Worm (Caenorhabditis elegans) whole organism, L4 larva: ENCODE data around the gene nspc-20.
"Not testable (repeated sequence)": the region's sequence is repeated elsewhere in the genome, so short reads cannot be mapped to it uniquely, and the experiment has no call there.

ENCODE experiments used
- Y105C5A.15 ChIP-seq: fragments of 200-800 bp; sonication (Bioruptor generic); IDR thresholded peaks from 2 replicates; pipeline ENCODE4 v1.3.6; 2022; ENCODE audit warnings: missing genetic modification characterization, missing compliant biosample characterization
- Y48G9A.11 ChIP-seq: fragments of 200-800 bp; sonication (Bioruptor generic); IDR thresholded peaks from 2 replicates; pipeline ENCODE4 v1.3.6; 2022; ENCODE audit warnings: missing genetic modification reagents, missing genetic modification characterization, missing compliant biosample characterization
- Y75B8A.6 ChIP-seq: fragments of 200-800 bp; sonication (Bioruptor generic); IDR thresholded peaks from 2 replicates; pipeline ENCODE4 v1.3.6; 2022; ENCODE audit warnings: missing genetic modification reagents, missing genetic modification characterization, missing compliant biosample characterization
- aha-1 ChIP-seq: fragments of 150-350 bp; peaks from one replicate; lab custom pipeline; 2014; ENCODE audit warnings: missing biosample characterization, missing genetic modification characterization
- arid-1 ChIP-seq: fragments of 200-800 bp; sonication (Bioruptor generic); conservative IDR thresholded peaks from 2 replicates; pipeline ENCODE4 v1.3.6; 2022; ENCODE audit warnings: missing genetic modification reagents, missing genetic modification characterization, missing compliant biosample characterization
- ceh-44 ChIP-seq: fragments of 200-800 bp; sonication (Bioruptor generic); IDR thresholded peaks from 2 replicates; pipeline ENCODE4 v1.3.6; 2022; ENCODE audit warnings: missing genetic modification reagents, missing genetic modification characterization, missing compliant biosample characterization
- ces-1 ChIP-seq: fragments of 150-350 bp; sonication (generic microtip); optimal IDR thresholded peaks from 4 replicates; lab custom pipeline; 2014; ENCODE audit warnings: missing biosample characterization, missing genetic modification reagents, missing genetic modification characterization
- daf-16 ChIP-seq, 3 experiments: sonication (generic microtip); optimal IDR thresholded peaks; 2 replicates each; lab custom pipeline; 2016 to 2017; ENCODE audit warnings: missing genetic modification characterization in 3 of 3, missing genetic modification reagents in 3 of 3, mild to moderate bottlenecking in 2 of 3, missing compliant biosample characterization in 2 of 3, missing biosample characterization in 1 of 3, moderate library complexity in 1 of 3
- dmd-6 ChIP-seq: fragments of 200-800 bp; sonication (Bioruptor generic); IDR thresholded peaks from 2 replicates; pipeline ENCODE4 v1.3.6; 2022; ENCODE audit warnings: missing genetic modification reagents, missing genetic modification characterization, missing compliant biosample characterization
- dpl-1 ChIP-seq: fragments of 150-350 bp; optimal IDR thresholded peaks from 2 replicates; lab custom pipeline; 2014; ENCODE audit warnings: missing biosample characterization, missing genetic modification reagents, missing genetic modification characterization
- dve-1 ChIP-seq: sonication (generic microtip); optimal IDR thresholded peaks from 2 replicates; lab custom pipeline; 2017; ENCODE audit warnings: antibody characterized with exemption, mild to moderate bottlenecking, missing genetic modification characterization, missing compliant biosample characterization; ENCODE audit not compliant: insufficient read depth
- fos-1 ChIP-seq: fragments of 150-350 bp; optimal IDR thresholded peaks from 2 replicates; lab custom pipeline; 2014; ENCODE audit warnings: missing biosample characterization, missing genetic modification characterization
- gei-8 ChIP-seq: fragments of 200-800 bp; sonication (Bioruptor generic); optimal IDR thresholded peaks from 2 replicates; lab custom pipeline; 2018; ENCODE audit warnings: mild to moderate bottlenecking, missing genetic modification characterization, missing compliant biosample characterization
- hlh-11 ChIP-seq: fragments of 200-800 bp; sonication (Bioruptor generic); optimal IDR thresholded peaks from 2 replicates; lab custom pipeline; 2018; ENCODE audit warnings: mild to moderate bottlenecking, missing genetic modification characterization, missing compliant biosample characterization
- hlh-30 ChIP-seq: sonication (generic microtip); optimal IDR thresholded peaks from 2 replicates; lab custom pipeline; 2017; ENCODE audit warnings: antibody characterized with exemption, mild to moderate bottlenecking, missing genetic modification characterization, missing compliant biosample characterization; ENCODE audit not compliant: insufficient read depth
- lin-1 ChIP-seq: fragments of 200-800 bp; sonication (Bioruptor generic); IDR thresholded peaks from 2 replicates; pipeline ENCODE4 v1.3.6; 2022; ENCODE audit warnings: missing genetic modification reagents, missing genetic modification characterization, missing compliant biosample characterization
- lin-15B ChIP-seq: fragments of 150-350 bp; sonication (generic microtip); optimal IDR thresholded peaks from 3 replicates; lab custom pipeline; 2014; ENCODE audit warnings: missing biosample characterization, missing genetic modification characterization
- lin-38 ChIP-seq: fragments of 200-800 bp; sonication (Bioruptor generic); IDR thresholded peaks from 2 replicates; pipeline ENCODE4 v1.3.6; 2022; ENCODE audit warnings: missing genetic modification reagents, missing genetic modification characterization, missing compliant biosample characterization
- mdt-29 ChIP-seq: fragments of 200-800 bp; sonication (Bioruptor generic); IDR thresholded peaks from 2 replicates; pipeline ENCODE4 v1.3.6; 2022; ENCODE audit warnings: missing genetic modification reagents, missing genetic modification characterization, missing compliant biosample characterization
- mep-1 ChIP-seq: fragments of 150-350 bp; sonication (generic microtip); optimal IDR thresholded peaks from 3 replicates; lab custom pipeline; 2014; ENCODE audit warnings: missing biosample characterization, missing genetic modification characterization
- mxl-2 ChIP-seq: fragments of 200-800 bp; sonication (Bioruptor generic); conservative IDR thresholded peaks from 2 replicates; pipeline ENCODE4 v1.3.6; 2022; ENCODE audit warnings: missing genetic modification reagents, missing genetic modification characterization, missing compliant biosample characterization
- mxl-3 ChIP-seq: fragments of 200-800 bp; sonication (Bioruptor generic); optimal IDR thresholded peaks from 2 replicates; lab custom pipeline; 2018; ENCODE audit warnings: mild to moderate bottlenecking, missing genetic modification characterization, missing compliant biosample characterization
- nhr-10 ChIP-seq: fragments of 150-350 bp; optimal IDR thresholded peaks from 2 replicates; lab custom pipeline; 2014; ENCODE audit warnings: missing biosample characterization, missing genetic modification characterization
- nhr-25 ChIP-seq: sonication (generic microtip); optimal IDR thresholded peaks from 2 replicates; lab custom pipeline; 2017; ENCODE audit warnings: missing genetic modification characterization, mild to moderate bottlenecking, missing compliant biosample characterization, antibody characterized with exemption, moderate library complexity, borderline replicate concordance; ENCODE audit not compliant: insufficient read depth
- nhr-28 ChIP-seq: fragments of 150-350 bp; optimal IDR thresholded peaks from 2 replicates; lab custom pipeline; 2014; ENCODE audit warnings: missing biosample characterization, missing genetic modification characterization
- nhr-41 ChIP-seq: fragments of 200-800 bp; sonication (Bioruptor generic); IDR thresholded peaks from 2 replicates; pipeline ENCODE4 v1.3.6; 2022; ENCODE audit warnings: missing genetic modification reagents, missing genetic modification characterization, missing compliant biosample characterization
- rbr-2 ChIP-seq: sonication (generic microtip); optimal IDR thresholded peaks from 2 replicates; lab custom pipeline; 2016; ENCODE audit warnings: missing genotype, missing genetic modification characterization, missing compliant biosample characterization
- snpc-1.2 ChIP-seq: fragments of 200-800 bp; sonication (Bioruptor generic); IDR thresholded peaks from 2 replicates; pipeline ENCODE4 v1.3.6; 2022; ENCODE audit warnings: missing genetic modification reagents, missing genetic modification characterization, missing compliant biosample characterization
- spr-3 ChIP-seq: fragments of 200-800 bp; sonication (Bioruptor generic); optimal IDR thresholded peaks from 2 replicates; lab custom pipeline; 2018; ENCODE audit warnings: mild to moderate bottlenecking, missing genetic modification characterization, missing compliant biosample characterization
- unc-62 ChIP-seq, 3 experiments: fragments of 150-350 bp in 1 of 3; sonication (generic microtip); optimal IDR thresholded peaks in 2 of 3; peaks in 1 of 3; 1 replicate in 1 of 3; 2 replicates in 2 of 3; lab custom pipeline; 2014 to 2017; ENCODE audit warnings: missing biosample characterization in 3 of 3, missing genetic modification characterization in 3 of 3, missing genetic modification reagents in 3 of 3, missing genotype in 1 of 3
- zfp-3 ChIP-seq: fragments of 200-800 bp; sonication (Bioruptor generic); conservative IDR thresholded peaks from 2 replicates; pipeline ENCODE4 v1.3.6; 2022; ENCODE audit warnings: missing genetic modification reagents, missing genetic modification characterization, missing compliant biosample characterization
- ztf-11 ChIP-seq: fragments of 150-350 bp; optimal IDR thresholded peaks from 2 replicates; lab custom pipeline; 2014; ENCODE audit warnings: missing biosample characterization, missing genetic modification characterization

Gene nspc-20

DNA sequence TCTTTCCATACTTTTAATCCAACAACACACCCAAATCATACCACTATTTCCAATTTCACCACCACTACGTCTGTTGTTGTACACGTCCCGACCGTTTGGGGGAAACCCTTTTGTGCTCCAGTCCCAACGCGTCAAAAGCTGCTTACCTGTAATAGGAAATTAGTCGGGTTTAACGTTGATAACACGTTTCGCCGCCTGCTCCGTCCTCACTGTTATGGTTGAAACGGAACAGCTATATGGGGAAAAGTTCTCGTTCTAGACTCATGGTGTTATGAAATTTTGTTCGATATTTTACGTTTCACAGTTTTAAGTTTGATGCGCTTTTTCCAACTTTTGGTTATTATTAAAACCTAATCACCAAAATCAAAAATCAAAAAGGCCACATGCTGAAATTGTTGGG is 5.9 kb upstream of the nspc-20 start:
- TF ChIP-seq dmd-6 (GFP tag; lab: Robert Waterston, UW) (0 out of 2 replicates have a peak, but pooled peaks have one; percentile 21), unc-62 (GFP tag; optimal IDR thresholded peaks at IDR 0.05 in 1 of 2; lab: Kevin White, UChicago) (peak in 1 of 2 experiments; percentile 40), unc-62 (tag; optimal IDR thresholded peaks at IDR 0.05; lab: Kevin White, UChicago) (no peak), lin-1 (no peak), gei-8 (GFP tag; lab: Kevin White, UChicago) (no peak), mxl-2 (GFP tag; lab: Robert Waterston, UW) (no peak), rbr-2 (tag; lab: Kevin White, UChicago) (no peak), spr-3 (no peak), lin-38 (GFP tag; lab: Robert Waterston, UW) (no peak), mdt-29 (GFP tag; lab: Robert Waterston, UW) (no peak), zfp-3 (GFP tag; lab: Robert Waterston, UW) (no peak), ztf-11 (no peak), dpl-1 (GFP tag; lab: Kevin White, UChicago) (no peak), daf-16 (GFP tag; optimal IDR thresholded peaks at IDR 0.05; lab: Kevin White, UChicago) (no peak), daf-16 (tag; optimal IDR thresholded peaks at IDR 0.05; lab: Kevin White, UChicago) (peak; percentile 39), nhr-28 (tag; lab: Kevin White, UChicago) (no peak), Y48G9A.11 (no peak), hlh-11 (tag; lab: Kevin White, UChicago) (peak; percentile 28)
- TF ChIP-seq, all 104 proteins: peak for 4

DNA sequence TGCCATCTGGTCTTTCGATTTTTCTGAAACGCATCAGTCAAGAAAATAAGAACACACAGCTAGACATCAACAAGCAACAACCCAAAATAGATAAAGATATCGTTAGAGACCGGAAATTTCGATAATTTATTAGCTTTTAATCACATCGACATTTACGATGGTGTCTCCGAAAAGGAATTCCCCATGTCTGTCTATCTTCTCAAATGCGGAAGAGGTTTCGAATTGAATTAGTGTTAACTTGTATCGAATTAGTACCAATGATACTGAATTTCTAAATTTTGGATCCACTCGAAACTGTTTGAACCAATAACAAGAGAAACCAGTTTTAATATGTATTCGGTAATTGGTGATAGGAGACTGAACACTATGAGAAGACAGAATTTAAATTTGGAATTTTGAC is 4.6 kb upstream of the nspc-20 start:
- no peak for TF ChIP-seq mxl-3 (GFP tag; lab: Kevin White, UChicago)
- peak; percentile 81 for TF ChIP-seq aha-1 (tag; lab: Kevin White, UChicago)
- TF ChIP-seq snpc-1.2 (GFP tag; lab: Robert Waterston, UW): no peak
- no peak for TF ChIP-seq rbr-2 (tag; lab: Kevin White, UChicago)
- no peak for TF ChIP-seq daf-16 (GFP tag; optimal IDR thresholded peaks at IDR 0.05; lab: Kevin White, UChicago)
- TF ChIP-seq daf-16 (tag; optimal IDR thresholded peaks at IDR 0.05; lab: Kevin White, UChicago): peak; percentile 63
- TF ChIP-seq, all 104 proteins: peak for 2

DNA sequence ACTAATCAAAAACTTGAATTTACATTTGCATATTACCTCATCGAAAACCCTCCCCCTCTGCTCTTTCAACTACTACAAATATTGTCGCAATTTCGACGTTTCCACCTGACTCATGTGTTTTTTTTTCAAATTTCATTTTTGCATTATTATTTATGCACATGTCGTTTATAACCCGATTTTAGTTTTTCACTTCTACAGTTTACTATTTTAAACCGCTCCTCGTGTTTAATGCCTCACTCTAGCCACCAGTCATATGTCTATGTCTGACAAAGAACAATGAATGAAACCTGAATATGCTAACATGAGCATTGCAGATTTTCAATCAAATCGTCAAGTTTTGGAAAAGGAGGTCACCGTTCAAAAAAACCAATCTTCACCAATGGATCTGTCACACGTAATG is 4.1 kb upstream of the nspc-20 start, which contains the start of gene T24C2.5:
Gene T24C2.5 (plus strand): TSS at position 301 of the 400 bp plus-strand sequence.
- TF ChIP-seq zfp-3 (GFP tag; lab: Robert Waterston, UW): no peak
- TF ChIP-seq arid-1 (GFP tag; lab: Robert Waterston, UW): no peak
- TF ChIP-seq lin-15B (tag; lab: Kevin White, UChicago): no peak
- peak; percentile 7 for TF ChIP-seq hlh-30
- TF ChIP-seq nhr-10: no peak

DNA sequence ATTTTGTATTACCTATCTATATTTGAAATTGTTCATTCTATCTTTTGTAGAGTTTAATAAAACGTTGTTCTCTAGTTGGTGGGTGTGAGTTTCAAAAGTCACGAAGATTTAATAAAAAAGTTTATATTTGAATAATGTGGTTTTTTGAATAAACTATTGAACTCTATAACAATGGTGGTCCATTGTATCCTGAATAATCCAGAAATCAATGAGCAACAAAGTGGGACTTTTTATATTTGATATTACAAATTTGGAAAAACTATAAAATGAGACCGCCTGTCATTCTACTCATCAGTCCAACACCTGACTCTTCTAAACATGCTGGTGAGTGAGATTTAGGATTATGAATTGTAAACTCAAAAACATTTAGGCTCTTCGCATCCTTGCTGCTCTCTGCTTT is 1.6 kb downstream of the nspc-20 start, which contains the start of gene nspc-19:
Gene nspc-19 (plus strand): TSS at position 301 of the 400 bp plus-strand sequence.
- TF ChIP-seq ceh-44 (GFP tag; lab: Robert Waterston, UW); nhr-41 (GFP tag; lab: Robert Waterston, UW); Y105C5A.15: not testable (repeated sequence)

DNA sequence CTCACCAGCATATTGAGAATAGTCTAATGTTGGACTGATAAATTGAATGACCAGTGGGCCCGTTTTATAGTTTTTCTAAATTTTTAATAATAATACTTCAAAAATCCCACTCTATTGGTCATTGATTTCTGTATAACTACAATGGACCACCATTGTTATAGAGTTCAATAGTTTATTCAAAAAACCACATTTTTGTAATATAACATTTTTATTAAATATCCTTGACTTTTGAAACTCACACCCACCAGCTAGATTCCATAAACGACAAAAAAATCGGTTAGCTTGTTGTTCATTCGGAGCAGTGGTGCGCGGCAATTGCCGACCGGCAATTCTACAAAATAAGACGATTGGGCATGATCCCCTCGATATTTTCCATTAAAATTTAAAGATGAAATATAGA is 2.4 kb downstream of the nspc-20 start, which contains the start of gene nspc-18:
Gene nspc-18 (minus strand): TSS at position 101 of the 400 bp plus-strand sequence.
- no peak for TF ChIP-seq dve-1 (tag; lab: Kevin White, UChicago)
- TF ChIP-seq spr-3: no peak
- no peak for TF ChIP-seq mep-1 (tag; lab: Kevin White, UChicago)
- no peak for TF ChIP-seq Y75B8A.6 (GFP tag; lab: Robert Waterston, UW)
- no peak for TF ChIP-seq fos-1
- TF ChIP-seq ces-1 (GFP tag; lab: Kevin White, UChicago): no peak
- no peak for TF ChIP-seq Y105C5A.15
- TF ChIP-seq nhr-25: no peak
- TF ChIP-seq mxl-3 (GFP tag; lab: Kevin White, UChicago): no peak
